Fruit fly (Drosophila melanogaster) whole organism, embryonic: ENCODE measurements around the gene CG43702.

Experiments used
- Antp ChIP-seq: fragments of 200-800 bp; sonication (Bioruptor generic); optimal IDR thresholded peaks from 3 replicates; lab custom pipeline; 2016; ENCODE audit warnings: missing biosample characterization, missing genetic modification characterization
- Atf3 ChIP-seq: fragments of 200-800 bp; sonication (Bioruptor generic); optimal IDR thresholded peaks from 3 replicates; lab custom pipeline; 2016; ENCODE audit warnings: missing biosample characterization, missing genetic modification characterization
- Awh ChIP-seq: fragments of 200-800 bp; sonication (Bioruptor generic); IDR thresholded peaks from 2 replicates; pipeline ENCODE4, ENCODE4 v1.3.6; 2022; ENCODE audit warnings: missing biosample characterization, missing genetic modification characterization
- Blimp-1 ChIP-seq: fragments of 200-800 bp; sonication (Bioruptor generic); optimal IDR thresholded peaks from 3 replicates; lab custom pipeline; 2018; ENCODE audit warnings: missing biosample characterization, missing genetic modification characterization, mild to moderate bottlenecking, moderate library complexity, missing genetic modification reagents
- CG11504 ChIP-seq: fragments of 200-800 bp; sonication (Bioruptor generic); optimal IDR thresholded peaks from 3 replicates; lab custom pipeline; 2019; ENCODE audit warnings: missing biosample characterization, mild to moderate bottlenecking, missing genetic modification characterization, moderate library complexity
- CG14441 ChIP-seq: fragments of 200-800 bp; sonication (Bioruptor generic); IDR thresholded peaks from 2 replicates; pipeline ENCODE4 v1.3.6; 2022; ENCODE audit warnings: missing biosample characterization, missing genetic modification characterization
- CG1603 ChIP-seq: fragments of 200-800 bp; sonication (Bioruptor generic); optimal IDR thresholded peaks from 2 replicates; lab custom pipeline; 2019; ENCODE audit warnings: missing biosample characterization, mild to moderate bottlenecking, missing genetic modification characterization, moderate library complexity
- CG16779 ChIP-seq: fragments of 200-800 bp; sonication (Bioruptor generic); IDR thresholded peaks from 2 replicates; pipeline ENCODE4 v1.3.6; 2022; ENCODE audit warnings: missing biosample characterization, missing genetic modification characterization
- CG17359 ChIP-seq: fragments of 200-800 bp; sonication (Bioruptor generic); optimal IDR thresholded peaks from 3 replicates; lab custom pipeline; 2018; ENCODE audit warnings: missing biosample characterization, mild to moderate bottlenecking, missing genetic modification characterization, moderate library complexity
- CG18262 ChIP-seq: fragments of 200-800 bp; optimal IDR thresholded peaks from 3 replicates; lab custom pipeline; 2019; ENCODE audit warnings: missing biosample characterization, mild to moderate bottlenecking, missing genetic modification characterization, moderate library complexity
- CG18599 ChIP-seq: fragments of 200-800 bp; sonication (Bioruptor generic); optimal IDR thresholded peaks from 3 replicates; lab custom pipeline; 2017; ENCODE audit warnings: missing biosample characterization, missing genetic modification characterization, mild to moderate bottlenecking, moderate library complexity, missing genetic modification reagents
- CG2120 ChIP-seq: fragments of 200-800 bp; sonication (Bioruptor generic); optimal IDR thresholded peaks from 3 replicates; lab custom pipeline; 2016; ENCODE audit warnings: missing biosample characterization, missing genetic modification characterization
- CG2678 ChIP-seq: fragments of 200-800 bp; sonication (Bioruptor generic); optimal IDR thresholded peaks from 3 replicates; lab custom pipeline; 2019; ENCODE audit warnings: missing biosample characterization, mild to moderate bottlenecking, missing genetic modification characterization, moderate library complexity
- CG32532 ChIP-seq: fragments of 200-800 bp; sonication (Bioruptor generic); IDR thresholded peaks from 2 replicates; pipeline ENCODE4 v1.3.6; 2022; ENCODE audit warnings: missing biosample characterization, missing genetic modification characterization
- CG5953 ChIP-seq: fragments of 200-800 bp; sonication (Bioruptor generic); IDR thresholded peaks from 2 replicates; pipeline ENCODE4 v1.3.6; 2022; ENCODE audit warnings: missing biosample characterization, missing genetic modification characterization
- CG6689 ChIP-seq: fragments of 200-800 bp; sonication (Bioruptor generic); IDR thresholded peaks from 2 replicates; pipeline ENCODE4 v1.3.6; 2022; ENCODE audit warnings: missing biosample characterization, missing genetic modification characterization
- CG9215 ChIP-seq: fragments of 200-800 bp; sonication (Bioruptor generic); IDR thresholded peaks from 2 replicates; pipeline ENCODE4 v1.3.6; 2022; ENCODE audit warnings: missing biosample characterization, missing genetic modification characterization
- Gug ChIP-seq: fragments of 200-800 bp; sonication (Bioruptor generic); IDR thresholded peaks from 4 replicates; pipeline ENCODE4 v1.3.6; 2022; ENCODE audit warnings: missing biosample characterization, missing genetic modification characterization
- H2.0 ChIP-seq: fragments of 200-800 bp; sonication (Bioruptor generic); IDR thresholded peaks from 2 replicates; pipeline ENCODE4 v1.3.6; 2022; ENCODE audit warnings: missing biosample characterization, missing genetic modification characterization
- HHEX ChIP-seq: fragments of 200-800 bp; sonication (Bioruptor generic); optimal IDR thresholded peaks from 3 replicates; lab custom pipeline; 2017; ENCODE audit warnings: missing biosample characterization, mild to moderate bottlenecking, missing genetic modification characterization, missing genetic modification reagents
- Hr3 ChIP-seq: fragments of 200-800 bp; sonication (Bioruptor generic); optimal IDR thresholded peaks from 3 replicates; lab custom pipeline; 2016; ENCODE audit warnings: missing biosample characterization, missing genetic modification characterization
- Hr51 ChIP-seq, 2 experiments: fragments of 200-800 bp; sonication (Bioruptor generic); optimal IDR thresholded peaks; 2 replicates in 1 of 2; 3 replicates in 1 of 2; lab custom pipeline; 2016 to 2018; ENCODE audit warnings: missing biosample characterization in 2 of 2, missing genetic modification characterization in 2 of 2, mild to moderate bottlenecking in 1 of 2, moderate library complexity in 1 of 2
- MBD-R2 ChIP-seq: fragments of 200-800 bp; sonication (Bioruptor generic); IDR thresholded peaks from 2 replicates; pipeline ENCODE4 v1.3.6; 2022; ENCODE audit warnings: missing biosample characterization, missing genetic modification characterization
- Mrtf ChIP-seq: fragments of 200-800 bp; sonication (Bioruptor generic); IDR thresholded peaks from 3 replicates; pipeline ENCODE4 v1.3.6; 2022; ENCODE audit warnings: missing biosample characterization, missing genetic modification characterization
- NFAT ChIP-seq: fragments of 200-800 bp; sonication (Bioruptor generic); IDR thresholded peaks from 2 replicates; pipeline ENCODE4 v1.3.6; 2022; ENCODE audit warnings: missing biosample characterization, missing genetic modification characterization
- Optix ChIP-seq: fragments of 200-800 bp; sonication (Bioruptor generic); IDR thresholded peaks from 3 replicates; pipeline ENCODE4 v1.3.6; 2022; ENCODE audit warnings: missing biosample characterization, missing genetic modification characterization
- Ptx1 ChIP-seq: fragments of 200-800 bp; sonication (Bioruptor generic); IDR thresholded peaks from 2 replicates; pipeline ENCODE4 v1.3.6; 2022; ENCODE audit warnings: missing biosample characterization, missing genetic modification characterization
- Sin3A ChIP-seq: fragments of >200 bp; optimal IDR thresholded peaks from 2 replicates; lab custom pipeline; 2018
- Sox102F ChIP-seq: fragments of 200-800 bp; sonication (Bioruptor generic); optimal IDR thresholded peaks from 2 replicates; lab custom pipeline; 2018; ENCODE audit warnings: missing biosample characterization, mild to moderate bottlenecking, missing genetic modification characterization, moderate library complexity
- ase ChIP-seq: fragments of 200-800 bp; sonication (Bioruptor generic); IDR thresholded peaks from 3 replicates; pipeline ENCODE4 v1.3.6; 2022; ENCODE audit warnings: missing biosample characterization, missing genetic modification characterization
- bsh ChIP-seq, 2 experiments: fragments of 200-800 bp; sonication (Bioruptor generic); optimal IDR thresholded peaks; 2 replicates each; lab custom pipeline; 2017 to 2018; ENCODE audit warnings: mild to moderate bottlenecking in 2 of 2, missing biosample characterization in 2 of 2, missing genetic modification characterization in 2 of 2, moderate library complexity in 1 of 2
- chinmo ChIP-seq: fragments of 200-800 bp; sonication (Bioruptor generic); IDR thresholded peaks from 4 replicates; pipeline ENCODE4 v1.3.6; 2022; ENCODE audit warnings: missing biosample characterization, missing genetic modification characterization; ENCODE audit not compliant: partially characterized antibody
- ci ChIP-seq: fragments of 200-800 bp; sonication (Bioruptor generic); IDR thresholded peaks from 3 replicates; pipeline ENCODE4 v1.3.6; 2022; ENCODE audit warnings: missing biosample characterization, missing genetic modification characterization
- dm ChIP-seq: fragments of 200-800 bp; sonication (Bioruptor generic); optimal IDR thresholded peaks from 3 replicates; lab custom pipeline; 2016; ENCODE audit warnings: missing biosample characterization, missing genetic modification characterization
- ems ChIP-seq: fragments of 200-800 bp; sonication (Bioruptor generic); optimal IDR thresholded peaks from 3 replicates; lab custom pipeline; 2016; ENCODE audit warnings: missing biosample characterization, missing genetic modification characterization
- esg ChIP-seq: fragments of 200-800 bp; sonication (Bioruptor generic); conservative IDR thresholded peaks from 2 replicates; pipeline ENCODE4 v1.3.6; 2022; ENCODE audit warnings: missing biosample characterization, missing genetic modification characterization
- fd102C ChIP-seq: fragments of 200-800 bp; sonication (Bioruptor generic); optimal IDR thresholded peaks from 2 replicates; lab custom pipeline; 2018; ENCODE audit warnings: missing biosample characterization, mild to moderate bottlenecking, missing genetic modification characterization, moderate library complexity
- gem ChIP-seq: fragments of 200-800 bp; sonication (Bioruptor generic); optimal IDR thresholded peaks from 2 replicates; lab custom pipeline; 2019; ENCODE audit warnings: missing biosample characterization, mild to moderate bottlenecking, missing genetic modification characterization, moderate library complexity
- lilli ChIP-seq: fragments of 200-800 bp; sonication (Bioruptor generic); optimal IDR thresholded peaks from 3 replicates; lab custom pipeline; 2016; ENCODE audit warnings: missing biosample characterization, missing genetic modification characterization
- pan ChIP-seq, 4 experiments: fragments of >200 bp in 3 of 4; fragments of 200-800 bp in 1 of 4; sonication (Bioruptor generic) in 1 of 4; optimal IDR thresholded peaks in 3 of 4; IDR thresholded peaks in 1 of 4; 2 replicates each; pipeline versions ENCODE4 v1.3.6 to Lab custom; 2017 to 2022; ENCODE audit warnings: missing biosample characterization in 2 of 4, missing genetic modification characterization in 2 of 4, mixed read lengths in 1 of 4
- prd ChIP-seq, 3 experiments: fragments of >200 bp in 2 of 3; fragments of 200-800 bp in 1 of 3; sonication (Bioruptor generic) in 1 of 3; optimal IDR thresholded peaks in 2 of 3; IDR thresholded peaks in 1 of 3; 2 replicates in 2 of 3; 3 replicates in 1 of 3; pipeline versions ENCODE4 v1.3.6 to Lab custom; 2017 to 2022; ENCODE audit warnings: missing biosample characterization in 1 of 3, missing genetic modification characterization in 1 of 3
- pros ChIP-seq: fragments of 200-800 bp; sonication (Bioruptor generic); optimal IDR thresholded peaks from 3 replicates; lab custom pipeline; 2019; ENCODE audit warnings: missing biosample characterization, mild to moderate bottlenecking, missing genetic modification characterization, moderate library complexity
- ranshi ChIP-seq: fragments of 200-800 bp; sonication (Bioruptor generic); IDR thresholded peaks from 2 replicates; pipeline ENCODE4 v1.3.6; 2022; ENCODE audit warnings: missing biosample characterization, missing genetic modification characterization
- scrt ChIP-seq: fragments of 200-800 bp; sonication (Bioruptor generic); optimal IDR thresholded peaks from 2 replicates; lab custom pipeline; 2018; ENCODE audit warnings: missing biosample characterization, mild to moderate bottlenecking, missing genetic modification characterization, moderate library complexity
- so ChIP-seq: fragments of 200-800 bp; sonication (Bioruptor generic); IDR thresholded peaks from 3 replicates; pipeline ENCODE4 v1.3.6; 2022; ENCODE audit warnings: missing biosample characterization, missing genetic modification characterization
- sob ChIP-seq: fragments of 200-800 bp; sonication (Bioruptor generic); IDR thresholded peaks from 2 replicates; pipeline ENCODE4 v1.3.6; 2022; ENCODE audit warnings: missing biosample characterization, missing genetic modification characterization
- vfl ChIP-seq: fragments of 200-800 bp; sonication (Bioruptor generic); optimal IDR thresholded peaks from 2 replicates; lab custom pipeline; 2016; ENCODE audit warnings: missing biosample characterization, missing genetic modification characterization
- zen ChIP-seq: fragments of 200-800 bp; sonication (Bioruptor generic); optimal IDR thresholded peaks from 3 replicates; lab custom pipeline; 2018; ENCODE audit warnings: missing biosample characterization, mild to moderate bottlenecking, missing genetic modification characterization, moderate library complexity

Gene CG43702

dm6 chr3L:21251381-21251780, 47.1 kb upstream of the CG43702 start (continued):
- TF ChIP-seq CG1603 (peak; percentile 25), zen (tag; lab: Kevin White, UChicago) (no peak), esg (GFP tag; lab: Robert Waterston, UW) (0 out of 2 replicates have a peak, but pooled peaks have one; percentile 29), CG9215 (GFP tag; lab: Robert Waterston, UW) (0 out of 2 replicates have a peak, but pooled peaks have one; percentile 17), Hr51 (GFP tag; optimal IDR thresholded peaks at IDR 0.05; lab: Kevin White, UChicago) (peak in 1 of 2 experiments; percentile 3), vfl (GFP tag; lab: Kevin White, UChicago) (no peak), sob (0 out of 2 replicates have a peak, but pooled peaks have one; percentile 32), Sox102F (GFP tag; lab: Kevin White, UChicago) (peak; percentile 36), MBD-R2 (GFP tag; lab: Robert Waterston, UW) (0 out of 2 replicates have a peak, but pooled peaks have one; percentile 9), CG17359 (tag; lab: Kevin White, UChicago) (peak; percentile 15), fd102C (GFP tag; lab: Kevin White, UChicago) (no peak), CG2120 (GFP tag; lab: Kevin White, UChicago) (peak; percentile 36), gem (tag; lab: Kevin White, UChicago) (peak; percentile 27), lilli (peak; percentile 6), NFAT (no peak), CG16779 (GFP tag; lab: Robert Waterston, UW) (no peak), Antp (GFP tag; lab: Kevin White, UChicago) (peak; percentile 14), Hr3 (GFP tag; lab: Kevin White, UChicago) (peak; percentile 17), Mrtf (GFP tag; lab: Robert Waterston, UW) (0 out of 3 replicates have a peak, but pooled peaks have one; percentile 49), HHEX (GFP tag; lab: Kevin White, UChicago) (peak; percentile 18), ranshi (GFP tag; lab: Robert Waterston, UW) (0 out of 2 replicates have a peak, but pooled peaks have one; percentile 21), CG18262 (peak; percentile 12), ci (0 out of 3 replicates have a peak, but pooled peaks have one; percentile 41), H2.0 (GFP tag; lab: Robert Waterston, UW) (peak; percentile 38; the same call in 1 of the 2 replicates), scrt (GFP tag; lab: Kevin White, UChicago) (peak; percentile 8), Ptx1 (GFP tag; lab: Robert Waterston, UW) (peak; percentile 50), so (GFP tag; lab: Robert Waterston, UW) (peak; percentile 44; the same call in 1 of the 3 replicates), bsh (GFP tag; optimal IDR thresholded peaks at IDR 0.05; lab: Kevin White, UChicago) (peak; percentile 18 to 42), ems (GFP tag; lab: Kevin White, UChicago) (no peak), CG14441 (GFP tag; lab: Robert Waterston, UW) (peak; percentile 64), prd (optimal IDR thresholded peaks at IDR 0.05; lab: Kevin White, UChicago) (no peak), prd (GFP tag; IDR thresholded peaks at IDR 0.05; lab: Robert Waterston, UW) (peak; percentile 43; the same call in 1 of the 3 replicates), CG18599 (GFP tag; lab: Kevin White, UChicago) (peak; percentile 20), Optix (GFP tag; lab: Robert Waterston, UW) (peak; percentile 54; the same call in 1 of the 3 replicates), chinmo (0 out of 4 replicates have a peak, but pooled peaks have one; percentile 60), CG5953 (GFP tag; lab: Robert Waterston, UW) (0 out of 2 replicates have a peak, but pooled peaks have one; percentile 13), ase (GFP tag; lab: Robert Waterston, UW) (0 out of 3 replicates have a peak, but pooled peaks have one; percentile 19), Sin3A (lab: Kevin White, UChicago) (no peak), CG2678 (peak; percentile 37), pan (optimal IDR thresholded peaks at IDR 0.05; lab: Kevin White, UChicago) (no peak), pan (GFP tag; optimal IDR thresholded peaks at IDR 0.05 in 1 of 2, IDR thresholded peaks at IDR 0.05 in 1 of 2) (peak in 1 of 2 experiments; percentile 25), CG11504 (tag; lab: Kevin White, UChicago) (peak; percentile 18), Gug (GFP tag; lab: Robert Waterston, UW) (peak; percentile 44; the same call in 1 of the 4 replicates), Awh (GFP tag; lab: Robert Waterston, UW) (0 out of 2 replicates have a peak, but pooled peaks have one; percentile 9), CG32532 (GFP tag; lab: Robert Waterston, UW) (peak; percentile 42; the same call in 1 of the 2 replicates), dm (GFP tag; lab: Kevin White, UChicago) (no peak), CG6689 (GFP tag; lab: Robert Waterston, UW) (peak; percentile 48), pros (GFP tag; lab: Kevin White, UChicago) (peak; percentile 17), Atf3 (no peak), Blimp-1 (GFP tag; lab: Kevin White, UChicago) (peak; percentile 24)
